Worm (Caenorhabditis elegans): ENCODE measurements around the gene Y69A2AR.46.

- no peak for TF ChIP-seq ceh-14 (tag; optimal IDR thresholded peaks at IDR 0.05)
- no peak for TF ChIP-seq nfya-1 (tag; optimal IDR thresholded peaks at IDR 0.05)
- no peak for TF ChIP-seq syd-9 (tag; optimal IDR thresholded peaks at IDR 0.05)
Measured at ce11 chrIV:2600841-2601240, 39.4 kb downstream of the Y69A2AR.46 start, which contains the start of gene epg-9.
